Fruit fly (Drosophila melanogaster): Measurements from ENCODE around the gene CG9452.

DNA sequence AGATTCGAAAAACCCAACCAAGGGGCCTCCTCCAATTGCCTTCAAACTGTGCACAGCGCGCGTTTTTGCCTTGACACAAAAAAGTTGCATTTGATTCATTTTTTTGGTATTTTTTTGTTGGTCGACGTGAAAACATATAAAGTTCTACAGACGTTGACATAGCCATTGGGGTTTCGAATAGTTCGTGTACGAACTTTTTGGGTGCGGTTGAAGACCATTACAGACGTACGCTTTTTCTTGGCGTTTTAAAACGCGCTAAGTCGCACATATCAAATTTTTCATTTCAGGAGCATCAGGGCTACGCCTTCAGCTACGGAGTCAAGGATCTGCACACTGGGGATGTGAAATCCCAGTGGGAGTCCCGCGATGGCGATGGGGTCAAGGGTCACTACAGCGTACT is 22.1 kb upstream of the CG9452 start:
- TF ChIP-seq EcR (GFP tag; optimal IDR thresholded peaks at IDR 0.05): no peak
- TF ChIP-seq Pif1A (GFP tag; optimal IDR thresholded peaks at IDR 0.05): no peak
- no peak for TF ChIP-seq rn (GFP tag; IDR thresholded peaks at IDR 0.05)
- TF ChIP-seq Ets98B (GFP tag; IDR thresholded peaks at IDR 0.05): no peak
- no peak for TF ChIP-seq CG32121 (GFP tag; IDR thresholded peaks at IDR 0.05)
- no peak for TF ChIP-seq CG15710 (tag; optimal IDR thresholded peaks at IDR 0.05)
